Worm (Caenorhabditis elegans) whole organism, young adult: ENCODE results near the gene Y82E9BL.3.

Experiments used
- ama-1 ChIP-seq, 3 experiments: fragments of 150-350 bp in 1 of 3; sonication (generic microtip) in 2 of 3; optimal IDR thresholded peaks; 2 replicates each; lab custom pipeline; 2014 to 2018; ENCODE audit warnings: missing biosample characterization in 2 of 3, missing genetic modification characterization in 2 of 3, missing genetic modification reagents in 2 of 3
- ceh-58 ChIP-seq: fragments of 200-800 bp; sonication (Bioruptor generic); IDR thresholded peaks from 2 replicates; pipeline ENCODE4 v1.3.6; 2022; ENCODE audit warnings: missing genetic modification characterization, missing compliant biosample characterization
- fkh-3 ChIP-seq: sonication (generic microtip); optimal IDR thresholded peaks from 2 replicates; lab custom pipeline; 2016; ENCODE audit warnings: mild to moderate bottlenecking, missing genetic modification characterization, missing compliant biosample characterization
- sea-2 ChIP-seq: fragments of 200-800 bp; sonication (Bioruptor generic); IDR thresholded peaks from 2 replicates; pipeline ENCODE4 v1.3.6; 2022; ENCODE audit warnings: missing genetic modification characterization, missing compliant biosample characterization
- zim-3 ChIP-seq: sonication (generic microtip); optimal IDR thresholded peaks from 2 replicates; lab custom pipeline; 2017; ENCODE audit warnings: mild to moderate bottlenecking, missing genetic modification characterization, moderate library complexity, missing compliant biosample characterization

ce11 chrIII:1315038-1315437 lies 35.6 kb downstream of the Y82E9BL.3 start, which contains the start of the genes fbxa-80 and fbxa-19:
- TF ChIP-seq fkh-3 (no peak), sea-2 (GFP tag; lab: Robert Waterston, UW) (no peak), ceh-58 (GFP tag; lab: Robert Waterston, UW) (no peak), zim-3 (tag; lab: Kevin White, UChicago) (no peak), ama-1 (optimal IDR thresholded peaks at IDR 0.05; lab: Kevin White, UChicago) (no peak), ama-1 (GFP tag; optimal IDR thresholded peaks at IDR 0.05; lab: Kevin White, UChicago) (no peak)
